Fruit fly (Drosophila melanogaster): Measurements from ENCODE around the gene CG1161.

Gene CG1161

dm6 chr3R:5395210-5395609 lies 40.3 kb downstream of the CG1161 start:
- TF ChIP-seq Rel (GFP tag; optimal IDR thresholded peaks at IDR 0.05) (no peak), Rel (tag; optimal IDR thresholded peaks at IDR 0.05) (no peak), Mio (GFP tag; optimal IDR thresholded peaks at IDR 0.05) (no peak), ey (GFP tag; optimal IDR thresholded peaks at IDR 0.05) (no peak), usp (GFP tag; optimal IDR thresholded peaks at IDR 0.05) (no peak), lola (GFP tag; optimal IDR thresholded peaks at IDR 0.05) (no peak), pan (optimal IDR thresholded peaks at IDR 0.05) (no peak), h (GFP tag; optimal IDR thresholded peaks at IDR 0.05) (no peak), fru (GFP tag; optimal IDR thresholded peaks at IDR 0.05) (no peak), Abd-B (GFP tag; optimal IDR thresholded peaks at IDR 0.05) (no peak)

DNA sequence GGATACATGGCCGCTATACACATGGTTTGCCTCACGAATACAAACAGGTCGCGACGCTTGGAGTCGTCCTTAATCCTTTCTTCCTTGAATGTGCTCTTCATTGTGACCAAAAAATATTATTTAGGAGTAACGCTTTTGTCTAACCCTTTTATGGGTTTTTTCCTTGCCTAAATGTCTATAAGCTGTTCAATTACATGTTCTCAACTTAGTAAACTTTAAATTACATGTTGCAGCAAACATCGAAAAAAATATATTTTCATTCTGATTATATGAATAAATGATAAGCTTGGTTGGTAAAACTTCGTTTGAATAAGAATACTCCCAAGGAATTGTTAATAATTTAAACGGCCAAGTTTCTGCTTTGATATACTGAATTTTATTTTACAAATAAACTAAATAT lies 44.2 kb downstream of the CG1161 start, which contains the start of gene Or83a:
TSS of gene Or83a (minus strand) at position 101 of the 400 bp plus-strand sequence.
- TF ChIP-seq foxo (GFP tag; optimal IDR thresholded peaks at IDR 0.05) (no peak), woc (GFP tag; optimal IDR thresholded peaks at IDR 0.05) (no peak), sv (GFP tag; optimal IDR thresholded peaks at IDR 0.05) (no peak), rgr (GFP tag; optimal IDR thresholded peaks at IDR 0.05) (no peak), pan (optimal IDR thresholded peaks at IDR 0.05) (no peak), tai (GFP tag; optimal IDR thresholded peaks at IDR 0.05) (no peak), fru (GFP tag; optimal IDR thresholded peaks at IDR 0.05) (no peak), OdsH (GFP tag; optimal IDR thresholded peaks at IDR 0.05) (no peak), usp (GFP tag; optimal IDR thresholded peaks at IDR 0.05) (no peak), h (GFP tag; optimal IDR thresholded peaks at IDR 0.05) (no peak), dsf (GFP tag; optimal IDR thresholded peaks at IDR 0.05; ENCODE audit: borderline replicate concordance) (no peak), jim (GFP tag; optimal IDR thresholded peaks at IDR 0.05) (no peak), lola (GFP tag; optimal IDR thresholded peaks at IDR 0.05) (no peak), brk (GFP tag; optimal IDR thresholded peaks at IDR 0.05) (no peak), psq (GFP tag; optimal IDR thresholded peaks at IDR 0.05) (no peak), Dfd (GFP tag; optimal IDR thresholded peaks at IDR 0.05) (no peak), Hnf4 (GFP tag; optimal IDR thresholded peaks at IDR 0.05) (no peak), dl (GFP tag; optimal IDR thresholded peaks at IDR 0.05; ENCODE audit: insufficient read depth in 1 of 2, partially characterized antibody in 2 of 2) (no peak), ey (GFP tag; optimal IDR thresholded peaks at IDR 0.05) (no peak), sage (GFP tag; optimal IDR thresholded peaks at IDR 0.05) (no peak)

DNA sequence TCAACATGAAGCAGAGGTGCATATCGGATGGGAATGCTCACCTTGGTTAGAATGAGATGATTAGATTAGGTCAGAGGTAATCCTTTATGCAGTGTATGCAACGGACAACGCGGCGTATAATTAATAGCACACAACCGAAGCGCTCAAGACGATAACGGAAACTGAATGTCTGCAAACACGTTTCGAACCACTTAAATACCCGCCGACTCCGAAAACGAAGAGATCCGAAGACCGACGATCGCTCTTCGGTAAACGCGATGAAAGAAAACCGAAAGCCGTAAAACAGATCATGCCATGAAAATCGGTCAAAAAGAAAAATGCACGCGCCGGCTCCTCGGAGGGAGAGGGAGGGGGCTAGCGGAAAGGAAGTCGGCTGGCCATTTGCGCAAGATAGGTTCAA lies 49.1 kb downstream of the CG1161 start, which contains the start of gene CG2663:
TSS of gene CG2663 (minus strand) at position 173 of the 400 bp plus-strand sequence.
- TF ChIP-seq dl (GFP tag; optimal IDR thresholded peaks at IDR 0.05; ENCODE audit: insufficient read depth in 1 of 2, partially characterized antibody in 2 of 2) (no peak), dmrt93B (GFP tag; optimal IDR thresholded peaks at IDR 0.05) (no peak), woc (GFP tag; optimal IDR thresholded peaks at IDR 0.05) (no peak), CrebA (GFP tag; optimal IDR thresholded peaks at IDR 0.05; ENCODE audit: borderline replicate concordance) (no peak), fru (GFP tag; optimal IDR thresholded peaks at IDR 0.05) (no peak), Myc (optimal IDR thresholded peaks at IDR 0.05) (no peak), N (GFP tag; optimal IDR thresholded peaks at IDR 0.05) (no peak), br (GFP tag; optimal IDR thresholded peaks at IDR 0.05) (no peak), h (GFP tag; optimal IDR thresholded peaks at IDR 0.05) (no peak), GATAd (GFP tag; optimal IDR thresholded peaks at IDR 0.05) (no peak), dsf (GFP tag; optimal IDR thresholded peaks at IDR 0.05; ENCODE audit: borderline replicate concordance) (no peak), Sp1 (GFP tag; optimal IDR thresholded peaks at IDR 0.05) (no peak), lola (GFP tag; optimal IDR thresholded peaks at IDR 0.05) (no peak), Jra (GFP tag; optimal IDR thresholded peaks at IDR 0.05) (no peak)
